Fruit fly (Drosophila melanogaster): Measurements from ENCODE around the gene CG13689.

The CG13689 gene

DNA sequence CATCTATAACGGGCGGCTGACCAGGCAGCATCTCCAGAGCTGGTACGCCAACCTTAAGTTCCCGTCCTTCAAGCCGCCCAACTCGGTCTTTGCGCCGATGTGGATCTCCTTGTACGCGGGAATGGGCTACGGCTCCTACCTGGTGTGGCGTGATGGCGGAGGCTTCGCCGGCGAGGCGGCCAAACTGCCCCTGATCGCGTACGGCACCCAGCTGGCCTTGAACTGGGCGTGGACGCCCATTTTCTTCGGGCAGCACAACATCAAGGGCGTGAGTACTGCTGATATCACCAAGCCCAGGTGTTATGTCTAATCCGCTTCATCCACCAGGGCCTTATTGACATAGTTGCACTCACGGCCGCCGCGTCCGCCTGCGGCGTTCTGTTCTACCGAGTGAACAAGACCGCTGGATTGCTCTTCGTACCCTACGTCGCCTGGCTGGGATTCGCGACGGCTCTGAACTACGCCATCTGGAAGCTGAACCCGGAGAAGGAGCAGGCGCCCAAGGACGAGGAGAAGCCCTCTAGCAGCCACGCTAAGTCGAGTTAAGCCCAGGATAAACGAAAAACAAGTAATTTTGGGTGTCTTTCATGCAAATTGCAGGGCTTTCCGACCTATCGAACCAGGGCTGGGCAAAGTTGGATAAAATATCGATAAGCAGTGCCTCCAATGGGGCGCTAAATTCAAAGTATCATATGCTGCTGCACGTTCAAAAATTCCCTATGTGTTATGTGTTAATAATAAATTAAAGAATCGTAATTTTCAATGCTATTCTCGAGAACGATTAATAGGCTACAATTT lies 42.6 kb upstream of the CG13689 start, which contains the start of gene rempA (continued):
- TF ChIP-seq CG34224 (GFP tag; IDR thresholded peaks at IDR 0.05; ENCODE audit: partially characterized antibody) (peak; percentile 57; the same call in 2 of the 3 replicates), nau (GFP tag; optimal IDR thresholded peaks at IDR 0.05) (no peak), CG11085 (GFP tag; IDR thresholded peaks at IDR 0.05) (no peak), CG11696 (GFP tag; IDR thresholded peaks at IDR 0.05) (no peak), CG17802 (tag; optimal IDR thresholded peaks at IDR 0.05) (no peak), dpn (GFP tag; optimal IDR thresholded peaks at IDR 0.05) (no peak), Atf-2 (GFP tag; optimal IDR thresholded peaks at IDR 0.05) (no peak), nom (GFP tag; optimal IDR thresholded peaks at IDR 0.05) (no peak), CG13424 (tag; optimal IDR thresholded peaks at IDR 0.05) (no peak), CG11504 (tag; optimal IDR thresholded peaks at IDR 0.05) (no peak), CG12769 (tag; optimal IDR thresholded peaks at IDR 0.05) (no peak), CG6175 (GFP tag; IDR thresholded peaks at IDR 0.05) (no peak), CG30020 (tag; optimal IDR thresholded peaks at IDR 0.05) (no peak), CG7357 (GFP tag; IDR thresholded peaks at IDR 0.05) (no peak), Rfx (GFP tag; IDR thresholded peaks at IDR 0.05) (no peak), CG3407 (GFP tag; optimal IDR thresholded peaks at IDR 0.05) (no peak), CG16813 (GFP tag; IDR thresholded peaks at IDR 0.05; ENCODE audit: partially characterized antibody) (peak; percentile 59; the same call in 2 of the 3 replicates), maf-S (GFP tag; optimal IDR thresholded peaks at IDR 0.05) (no peak), CG18476 (GFP tag; optimal IDR thresholded peaks at IDR 0.05) (no peak), schlank (tag; optimal IDR thresholded peaks at IDR 0.05) (no peak), Dad (GFP tag; optimal IDR thresholded peaks at IDR 0.05) (no peak), CG14860 (GFP tag; IDR thresholded peaks at IDR 0.05; ENCODE audit: partially characterized antibody) (peak; percentile 54; the same call in 2 of the 3 replicates), amos (GFP tag; IDR thresholded peaks at IDR 0.05; ENCODE audit: partially characterized antibody) (peak; percentile 69), lov (optimal IDR thresholded peaks at IDR 0.05) (no peak), lov (GFP tag; IDR thresholded peaks at IDR 0.05) (no peak), CG15696 (tag; optimal IDR thresholded peaks at IDR 0.05) (no peak), hth (optimal IDR thresholded peaks at IDR 0.05) (no peak), slou (GFP tag; optimal IDR thresholded peaks at IDR 0.05) (no peak), Camta (GFP tag; optimal IDR thresholded peaks at IDR 0.05) (no peak), sob (GFP tag; IDR thresholded peaks at IDR 0.05) (no peak), Vsx1 (GFP tag; optimal IDR thresholded peaks at IDR 0.05) (no peak), oc (tag; optimal IDR thresholded peaks at IDR 0.05) (no peak), ac (GFP tag; optimal IDR thresholded peaks at IDR 0.05) (no peak), Sox102F (GFP tag; optimal IDR thresholded peaks at IDR 0.05) (no peak), tup (GFP tag; optimal IDR thresholded peaks at IDR 0.05) (no peak), CG12391 (tag; optimal IDR thresholded peaks at IDR 0.05) (no peak), B-H1 (GFP tag; IDR thresholded peaks at IDR 0.05) (no peak), odd (GFP tag; optimal IDR thresholded peaks at IDR 0.05) (no peak), sug (tag; optimal IDR thresholded peaks at IDR 0.05) (no peak), dan (GFP tag; IDR thresholded peaks at IDR 0.05) (no peak), Gug (GFP tag; IDR thresholded peaks at IDR 0.05) (no peak), mam (GFP tag; optimal IDR thresholded peaks at IDR 0.05) (no peak), Ets65A (GFP tag) (peak; percentile 54), tll (GFP tag; optimal IDR thresholded peaks at IDR 0.05) (no peak), CG9797 (GFP tag; optimal IDR thresholded peaks at IDR 0.05) (no peak), CG4282 (GFP tag; optimal IDR thresholded peaks at IDR 0.05) (no peak), CG1603 (tag; optimal IDR thresholded peaks at IDR 0.05) (peak; percentile 20), bab2 (GFP tag; optimal IDR thresholded peaks at IDR 0.05) (no peak), CG7271 (tag; optimal IDR thresholded peaks at IDR 0.05) (no peak)

Data from whole organism, embryonic.